Worm (Caenorhabditis elegans): ENCODE measurements around the gene Y43C5A.3.

DNA sequence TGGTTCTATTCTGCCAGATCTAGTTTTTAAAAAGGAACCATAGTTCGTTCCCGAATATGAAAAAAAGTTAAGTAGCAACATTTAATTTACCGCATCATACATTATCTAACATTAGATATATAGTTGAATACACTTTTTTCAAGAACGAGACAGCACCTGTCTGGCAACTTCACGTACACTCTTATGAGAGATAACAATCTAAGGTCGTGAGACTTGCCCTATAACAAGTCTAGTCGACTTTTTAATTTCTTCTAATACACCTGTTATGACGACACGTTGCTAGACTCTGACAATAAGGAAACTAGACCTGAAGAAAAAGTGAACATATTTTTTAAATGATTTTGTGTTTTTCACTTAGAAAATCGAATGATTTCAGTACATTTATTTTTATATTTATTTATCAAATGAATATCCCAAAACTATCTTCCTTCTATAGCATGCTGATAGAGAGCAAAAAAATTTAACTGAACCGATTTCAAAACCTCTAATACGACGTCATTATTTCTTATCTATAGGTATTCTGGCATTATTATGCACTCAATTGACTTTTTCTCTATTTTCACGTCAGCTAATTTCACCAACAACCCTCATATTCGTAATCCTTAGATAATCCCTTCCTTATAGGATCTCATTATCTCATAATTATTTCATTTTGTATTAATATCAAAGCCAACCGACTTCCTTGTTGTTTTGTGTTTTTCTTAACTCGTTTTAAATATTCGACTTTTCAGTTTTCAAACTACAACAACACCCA is 20.8 kb upstream of the Y43C5A.3 start:
- TF ChIP-seq aly-1 (tag; optimal IDR thresholded peaks at IDR 0.05): no peak
- TF ChIP-seq ceh-13 (GFP tag; optimal IDR thresholded peaks at IDR 0.05): no peak
- no peak for TF ChIP-seq ama-1 (optimal IDR thresholded peaks at IDR 0.05)
- TF ChIP-seq tbx-11 (GFP tag; IDR thresholded peaks at IDR 0.05): no peak
- TF ChIP-seq hnd-1 (tag; optimal IDR thresholded peaks at IDR 0.05): no peak
- TF ChIP-seq hmg-4 (GFP tag; optimal IDR thresholded peaks at IDR 0.05): no peak
- TF ChIP-seq pes-1 (GFP tag; IDR thresholded peaks at IDR 0.05): no peak
- TF ChIP-seq ceh-36 (tag; optimal IDR thresholded peaks at IDR 0.05): no peak
- no peak for TF ChIP-seq F13C5.2 (tag; optimal IDR thresholded peaks at IDR 0.05)
- TF ChIP-seq ets-7 (tag; optimal IDR thresholded peaks at IDR 0.05): no peak
- TF ChIP-seq flt-1 (GFP tag; IDR thresholded peaks at IDR 0.05): no peak
- TF ChIP-seq sea-1 (GFP tag; conservative IDR thresholded peaks at IDR 0.05): no peak
- TF ChIP-seq scrt-1 (GFP tag; IDR thresholded peaks at IDR 0.05): no peak
